Fruit fly (Drosophila melanogaster) whole organism, embryonic: Measurements from ENCODE around the gene Chchd2.

Experiments used
- Ada2b ChIP-seq: fragments of 200-800 bp; sonication (Bioruptor generic); IDR thresholded peaks from 2 replicates; pipeline ENCODE4 v1.3.6; 2022; ENCODE audit warnings: missing biosample characterization, missing genetic modification characterization
- Asciz ChIP-seq: fragments of 200-800 bp; sonication (Bioruptor generic); optimal IDR thresholded peaks from 2 replicates; lab custom pipeline; 2017; ENCODE audit warnings: missing biosample characterization, mild to moderate bottlenecking, missing genetic modification characterization, missing genetic modification reagents
- CG10147 ChIP-seq: fragments of 200-800 bp; sonication (Bioruptor generic); optimal IDR thresholded peaks from 2 replicates; lab custom pipeline; 2019; ENCODE audit warnings: missing biosample characterization, mild to moderate bottlenecking, missing genetic modification characterization, moderate library complexity
- CG10209 ChIP-seq: fragments of 200-800 bp; sonication (Bioruptor generic); optimal IDR thresholded peaks from 3 replicates; lab custom pipeline; 2017; ENCODE audit warnings: missing biosample characterization, mild to moderate bottlenecking, missing genetic modification characterization, missing genetic modification reagents
- CG10267 ChIP-seq: fragments of 200-800 bp; sonication (Bioruptor generic); optimal IDR thresholded peaks from 2 replicates; lab custom pipeline; 2018; ENCODE audit warnings: missing biosample characterization, mild to moderate bottlenecking, missing genetic modification characterization, moderate library complexity
- CG10366 ChIP-seq: fragments of 200-800 bp; sonication (Bioruptor generic); IDR thresholded peaks from 2 replicates; pipeline ENCODE4 v1.3.6; 2022; ENCODE audit warnings: missing biosample characterization, missing genetic modification characterization
- CG10462 ChIP-seq: fragments of 200-800 bp; sonication (Bioruptor generic); optimal IDR thresholded peaks from 2 replicates; lab custom pipeline; 2016; ENCODE audit warnings: missing biosample characterization, missing genetic modification characterization
- CG13424 ChIP-seq: fragments of 200-800 bp; sonication (Bioruptor generic); optimal IDR thresholded peaks from 2 replicates; lab custom pipeline; 2019; ENCODE audit warnings: missing biosample characterization, mild to moderate bottlenecking, missing genetic modification characterization, moderate library complexity
- CG14710 ChIP-seq: fragments of 200-800 bp; sonication (Bioruptor generic); optimal IDR thresholded peaks from 3 replicates; lab custom pipeline; 2019; ENCODE audit warnings: missing biosample characterization, mild to moderate bottlenecking, missing genetic modification characterization, moderate library complexity
- CG1647 ChIP-seq: fragments of 200-800 bp; sonication (Bioruptor generic); optimal IDR thresholded peaks from 3 replicates; lab custom pipeline; 2016; ENCODE audit warnings: missing biosample characterization, missing genetic modification characterization
- CG17829 ChIP-seq: fragments of 200-800 bp; optimal IDR thresholded peaks from 2 replicates; lab custom pipeline; 2019; ENCODE audit warnings: missing biosample characterization, mild to moderate bottlenecking, missing genetic modification characterization, moderate library complexity
- CG18262 ChIP-seq: fragments of 200-800 bp; optimal IDR thresholded peaks from 3 replicates; lab custom pipeline; 2019; ENCODE audit warnings: missing biosample characterization, mild to moderate bottlenecking, missing genetic modification characterization, moderate library complexity
- CG32772 ChIP-seq: fragments of 200-800 bp; sonication (Bioruptor generic); IDR thresholded peaks from 2 replicates; pipeline ENCODE4 v1.3.6; 2022; ENCODE audit warnings: missing biosample characterization, missing genetic modification characterization
- CG3995 ChIP-seq: fragments of 200-800 bp; sonication (Bioruptor generic); optimal IDR thresholded peaks from 3 replicates; lab custom pipeline; 2016; ENCODE audit warnings: missing biosample characterization, missing genetic modification characterization
- CG42726 ChIP-seq: fragments of 200-800 bp; sonication (Bioruptor generic); IDR thresholded peaks from 2 replicates; pipeline ENCODE4 v1.3.6; 2022; ENCODE audit warnings: missing biosample characterization, missing genetic modification characterization; ENCODE audit not compliant: partially characterized antibody
- CG43689 ChIP-seq: fragments of 200-800 bp; sonication (Bioruptor generic); IDR thresholded peaks from 2 replicates; pipeline ENCODE4 v1.3.6; 2022; ENCODE audit warnings: missing biosample characterization, missing genetic modification characterization
- CG6689 ChIP-seq: fragments of 200-800 bp; sonication (Bioruptor generic); IDR thresholded peaks from 2 replicates; pipeline ENCODE4 v1.3.6; 2022; ENCODE audit warnings: missing biosample characterization, missing genetic modification characterization
- CG6813 ChIP-seq: fragments of 200-800 bp; sonication (Bioruptor generic); optimal IDR thresholded peaks from 2 replicates; lab custom pipeline; 2017; ENCODE audit warnings: missing biosample characterization, missing genetic modification characterization, mild to moderate bottlenecking, moderate library complexity, missing genetic modification reagents
- CG6854 ChIP-seq: fragments of 200-800 bp; sonication (Bioruptor generic); optimal IDR thresholded peaks from 3 replicates; lab custom pipeline; 2017; ENCODE audit warnings: missing biosample characterization, mild to moderate bottlenecking, missing genetic modification characterization
- CG7928 ChIP-seq: fragments of 200-800 bp; sonication (Bioruptor generic); optimal IDR thresholded peaks from 2 replicates; lab custom pipeline; 2017; ENCODE audit warnings: missing biosample characterization, mild to moderate bottlenecking, missing genetic modification characterization
- Deaf1 ChIP-seq: fragments of 200-800 bp; optimal IDR thresholded peaks from 3 replicates; lab custom pipeline; 2019; ENCODE audit warnings: missing biosample characterization, mild to moderate bottlenecking, missing genetic modification characterization, moderate library complexity
- Dip2 ChIP-seq: fragments of 200-800 bp; sonication (Bioruptor generic); IDR thresholded peaks from 2 replicates; pipeline ENCODE4 v1.3.6; 2022; ENCODE audit warnings: missing biosample characterization, missing genetic modification characterization
- Dip3 ChIP-seq: fragments of 200-800 bp; sonication (Bioruptor generic); optimal IDR thresholded peaks from 3 replicates; lab custom pipeline; 2016; ENCODE audit warnings: missing biosample characterization, missing genetic modification characterization
- Gug ChIP-seq: fragments of 200-800 bp; sonication (Bioruptor generic); IDR thresholded peaks from 4 replicates; pipeline ENCODE4 v1.3.6; 2022; ENCODE audit warnings: missing biosample characterization, missing genetic modification characterization
- HHEX ChIP-seq: fragments of 200-800 bp; sonication (Bioruptor generic); optimal IDR thresholded peaks from 3 replicates; lab custom pipeline; 2017; ENCODE audit warnings: missing biosample characterization, mild to moderate bottlenecking, missing genetic modification characterization, missing genetic modification reagents
- Hey ChIP-seq: fragments of 200-800 bp; sonication (Bioruptor generic); optimal IDR thresholded peaks from 3 replicates; lab custom pipeline; 2018; ENCODE audit warnings: missing biosample characterization, mild to moderate bottlenecking, missing genetic modification characterization
- Hr78 ChIP-seq, 2 experiments: fragments of 200-800 bp in 1 of 2; fragments of >200 bp in 1 of 2; sonication (Bioruptor generic) in 1 of 2; optimal IDR thresholded peaks; 2 replicates each; lab custom pipeline; 2017 to 2019; ENCODE audit warnings: missing biosample characterization in 2 of 2, missing genetic modification characterization in 2 of 2, mild to moderate bottlenecking in 1 of 2, moderate library complexity in 1 of 2
- Kr ChIP-seq: fragments of 200-800 bp; sonication (Bioruptor generic); optimal IDR thresholded peaks from 2 replicates; lab custom pipeline; 2017; ENCODE audit warnings: missing biosample characterization, mild to moderate bottlenecking, missing genetic modification characterization
- Lim3 ChIP-seq: fragments of 200-800 bp; sonication (Bioruptor generic); IDR thresholded peaks from 2 replicates; pipeline ENCODE4 v1.3.6; 2022; ENCODE audit warnings: missing biosample characterization, missing genetic modification characterization
- Neu2 ChIP-seq: fragments of 200-800 bp; sonication (Bioruptor generic); optimal IDR thresholded peaks from 3 replicates; lab custom pipeline; 2016; ENCODE audit warnings: missing biosample characterization, missing genetic modification characterization, borderline replicate concordance
- Scr ChIP-seq: fragments of 200-800 bp; sonication (Bioruptor generic); IDR thresholded peaks from 2 replicates; pipeline ENCODE4 v1.3.6; 2022; ENCODE audit warnings: missing biosample characterization, missing genetic modification characterization; ENCODE audit not compliant: partially characterized antibody
- Tbp ChIP-seq: fragments of >200 bp; optimal IDR thresholded peaks from 2 replicates; lab custom pipeline; 2018; ENCODE audit warnings: missing biosample characterization, missing genetic modification characterization
- ap ChIP-seq: fragments of 200-800 bp; sonication (Bioruptor generic); IDR thresholded peaks from 2 replicates; pipeline ENCODE4 v1.3.6; 2022; ENCODE audit warnings: missing biosample characterization, missing genetic modification characterization
- bcd ChIP-seq: fragments of 200-800 bp; sonication (Bioruptor generic); optimal IDR thresholded peaks from 2 replicates; lab custom pipeline; 2017; ENCODE audit warnings: missing biosample characterization, mild to moderate bottlenecking, missing genetic modification characterization
- bowl ChIP-seq: fragments of 200-800 bp; sonication (Bioruptor generic); IDR thresholded peaks from 2 replicates; pipeline ENCODE4 v1.3.6; 2022; ENCODE audit warnings: missing biosample characterization, missing genetic modification characterization
- dan ChIP-seq: fragments of 200-800 bp; sonication (Bioruptor generic); IDR thresholded peaks from 2 replicates; pipeline ENCODE4 v1.3.6; 2022; ENCODE audit warnings: missing biosample characterization, missing genetic modification characterization
- dimm ChIP-seq: fragments of 200-800 bp; sonication (Bioruptor generic); IDR thresholded peaks from 2 replicates; pipeline ENCODE4 v1.3.6; 2022; ENCODE audit warnings: missing biosample characterization, missing genetic modification characterization
- emc ChIP-seq: fragments of 200-800 bp; sonication (Bioruptor generic); optimal IDR thresholded peaks from 2 replicates; lab custom pipeline; 2016; ENCODE audit warnings: missing biosample characterization, missing genetic modification characterization
- fd96Cb ChIP-seq: fragments of 200-800 bp; sonication (Bioruptor generic); optimal IDR thresholded peaks from 2 replicates; lab custom pipeline; 2018; ENCODE audit warnings: missing biosample characterization, mild to moderate bottlenecking, missing genetic modification characterization, moderate library complexity
- fru ChIP-seq: fragments of >200 bp; optimal IDR thresholded peaks from 2 replicates; lab custom pipeline; 2017
- ftz-f1 ChIP-seq: fragments of 200-800 bp; sonication (Bioruptor generic); optimal IDR thresholded peaks from 2 replicates; lab custom pipeline; 2016; ENCODE audit warnings: missing biosample characterization, missing genetic modification characterization
- gt ChIP-seq: fragments of 200-800 bp; sonication (Bioruptor generic); IDR thresholded peaks from 2 replicates; pipeline ENCODE4 v1.3.6; 2022; ENCODE audit warnings: missing biosample characterization, missing genetic modification characterization
- ind ChIP-seq: fragments of 200-800 bp; sonication (Bioruptor generic); optimal IDR thresholded peaks from 3 replicates; lab custom pipeline; 2016; ENCODE audit warnings: missing biosample characterization, missing genetic modification characterization
- phol ChIP-seq: fragments of 200-800 bp; sonication (Bioruptor generic); optimal IDR thresholded peaks from 3 replicates; lab custom pipeline; 2018; ENCODE audit warnings: missing biosample characterization, mild to moderate bottlenecking, missing genetic modification characterization, moderate library complexity
- pzg ChIP-seq: fragments of 200-800 bp; sonication (Bioruptor generic); optimal IDR thresholded peaks from 3 replicates; lab custom pipeline; 2018; ENCODE audit warnings: missing biosample characterization, mild to moderate bottlenecking, missing genetic modification characterization, moderate library complexity
- repo ChIP-seq: fragments of 200-800 bp; sonication (Bioruptor generic); optimal IDR thresholded peaks from 2 replicates; lab custom pipeline; 2016; ENCODE audit warnings: missing biosample characterization, missing genetic modification characterization
- sc ChIP-seq, 3 experiments: fragments of >200 bp in 2 of 3; fragments of 200-800 bp in 1 of 3; sonication (Bioruptor generic) in 1 of 3; optimal IDR thresholded peaks; 2 replicates in 2 of 3; 3 replicates in 1 of 3; lab custom pipeline; 2017; ENCODE audit warnings: mild to moderate bottlenecking in 1 of 3, missing biosample characterization in 1 of 3, missing genetic modification characterization in 1 of 3, missing genetic modification reagents in 1 of 3
- slou ChIP-seq: fragments of 200-800 bp; sonication (Bioruptor generic); optimal IDR thresholded peaks from 3 replicates; lab custom pipeline; 2016; ENCODE audit warnings: missing biosample characterization, missing genetic modification characterization
- twi ChIP-seq: fragments of 200-800 bp; optimal IDR thresholded peaks from 2 replicates; lab custom pipeline; 2019; ENCODE audit warnings: missing biosample characterization, mild to moderate bottlenecking, missing genetic modification characterization, moderate library complexity
- wek ChIP-seq: fragments of 200-800 bp; sonication (Bioruptor generic); optimal IDR thresholded peaks from 3 replicates; lab custom pipeline; 2018; ENCODE audit warnings: missing biosample characterization, mild to moderate bottlenecking, missing genetic modification characterization, moderate library complexity

Gene Chchd2

dm6 chrX:17178484-17178921 lies 29.7 kb downstream of the Chchd2 start (continued):
- TF ChIP-seq CG10462 (GFP tag; lab: Kevin White, UChicago), result peak; percentile 26
- peak; percentile 60 for TF ChIP-seq ap (GFP tag; lab: Robert Waterston, UW)
- no peak for TF ChIP-seq Scr (GFP tag; lab: Robert Waterston, UW)
- TF ChIP-seq ftz-f1 (GFP tag; lab: Kevin White, UChicago), result peak; percentile 74
- peak; percentile 97 for TF ChIP-seq phol (tag; lab: Kevin White, UChicago)
- TF ChIP-seq bcd (GFP tag; lab: Kevin White, UChicago), result peak; percentile 98
- TF ChIP-seq dan, result peak; percentile 94
- peak; percentile 98 for TF ChIP-seq CG10209
- peak; percentile 93 for TF ChIP-seq CG1647
- TF ChIP-seq gt, result peak; percentile 98
- peak; percentile 97 for TF ChIP-seq slou (GFP tag; lab: Kevin White, UChicago)
- peak; percentile 99 for TF ChIP-seq Ada2b
- peak; percentile 96 for TF ChIP-seq CG10147 (GFP tag; lab: Kevin White, UChicago)
- TF ChIP-seq Gug (GFP tag; lab: Robert Waterston, UW), result peak; percentile 92
- no peak for TF ChIP-seq sc (optimal IDR thresholded peaks at IDR 0.05; lab: Kevin White, UChicago)
- no peak for TF ChIP-seq sc (GFP tag; optimal IDR thresholded peaks at IDR 0.05; lab: Kevin White, UChicago)
- TF ChIP-seq bowl (GFP tag; lab: Robert Waterston, UW), result peak; percentile 99
- TF ChIP-seq CG6689 (GFP tag; lab: Robert Waterston, UW), result peak; percentile 99
- TF ChIP-seq emc (GFP tag; lab: Kevin White, UChicago), result peak; percentile 81
- TF ChIP-seq CG18262, result peak; percentile 99
- peak; percentile 68 for TF ChIP-seq Neu2 (GFP tag; lab: Kevin White, UChicago)
- TF ChIP-seq Lim3 (GFP tag; lab: Robert Waterston, UW), result no peak
- TF ChIP-seq CG10366 (GFP tag; lab: Robert Waterston, UW), result peak; percentile 98
- peak; percentile 98 for TF ChIP-seq dimm (GFP tag; lab: Robert Waterston, UW)
- TF ChIP-seq CG13424 (tag; lab: Kevin White, UChicago), result peak; percentile 99
- peak; percentile 98 for TF ChIP-seq CG14710 (tag; lab: Kevin White, UChicago)
- TF ChIP-seq pzg (GFP tag; lab: Kevin White, UChicago), result peak; percentile 7
- peak; percentile 96 for TF ChIP-seq ind (GFP tag; lab: Kevin White, UChicago)
- peak; percentile 96 for TF ChIP-seq HHEX (GFP tag; lab: Kevin White, UChicago)
- peak; percentile 86 for TF ChIP-seq Deaf1 (tag; lab: Kevin White, UChicago)
- TF ChIP-seq Hr78 (GFP tag; optimal IDR thresholded peaks at IDR 0.05; lab: Kevin White, UChicago), result peak in 1 of 2 experiments; percentile 93
- TF ChIP-seq CG10267 (tag; lab: Kevin White, UChicago), result peak; percentile 96
- TF ChIP-seq twi, result peak; percentile 22
- TF ChIP-seq fru (lab: Kevin White, UChicago), result no peak
- no peak for TF ChIP-seq CG43689
- TF ChIP-seq repo (GFP tag; lab: Kevin White, UChicago), result peak; percentile 85
- peak; percentile 75 for TF ChIP-seq CG3995 (GFP tag; lab: Kevin White, UChicago)
- peak; percentile 78 for TF ChIP-seq Dip2 (GFP tag; lab: Robert Waterston, UW)
- peak; percentile 99 for TF ChIP-seq CG17829 (tag; lab: Kevin White, UChicago)
- peak; percentile 95 for TF ChIP-seq CG6854 (GFP tag; lab: Kevin White, UChicago)
- no peak for TF ChIP-seq CG42726 (GFP tag; lab: Robert Waterston, UW)
- TF ChIP-seq wek (GFP tag; lab: Kevin White, UChicago), result no peak
- TF ChIP-seq Kr (GFP tag; lab: Kevin White, UChicago), result peak; percentile 63
- peak; percentile 99 for TF ChIP-seq CG32772 (GFP tag; lab: Robert Waterston, UW)
- TF ChIP-seq CG6813, result peak; percentile 97
- TF ChIP-seq Tbp (GFP tag; lab: Kevin White, UChicago), result no peak
- TF ChIP-seq fd96Cb (tag; lab: Kevin White, UChicago), result peak; percentile 98
- no peak for TF ChIP-seq Hey (tag; lab: Kevin White, UChicago)
- TF ChIP-seq Dip3, result no peak
- peak; percentile 64 for TF ChIP-seq CG7928
- peak; percentile 98 for TF ChIP-seq Asciz (GFP tag; lab: Kevin White, UChicago)
